Worm (Caenorhabditis elegans): ENCODE results near the gene T27E7.3.
"Not testable (repeated sequence)": the region's sequence is repeated elsewhere in the genome, so short reads cannot be mapped to it uniquely, and the experiment has no call there.

DNA sequence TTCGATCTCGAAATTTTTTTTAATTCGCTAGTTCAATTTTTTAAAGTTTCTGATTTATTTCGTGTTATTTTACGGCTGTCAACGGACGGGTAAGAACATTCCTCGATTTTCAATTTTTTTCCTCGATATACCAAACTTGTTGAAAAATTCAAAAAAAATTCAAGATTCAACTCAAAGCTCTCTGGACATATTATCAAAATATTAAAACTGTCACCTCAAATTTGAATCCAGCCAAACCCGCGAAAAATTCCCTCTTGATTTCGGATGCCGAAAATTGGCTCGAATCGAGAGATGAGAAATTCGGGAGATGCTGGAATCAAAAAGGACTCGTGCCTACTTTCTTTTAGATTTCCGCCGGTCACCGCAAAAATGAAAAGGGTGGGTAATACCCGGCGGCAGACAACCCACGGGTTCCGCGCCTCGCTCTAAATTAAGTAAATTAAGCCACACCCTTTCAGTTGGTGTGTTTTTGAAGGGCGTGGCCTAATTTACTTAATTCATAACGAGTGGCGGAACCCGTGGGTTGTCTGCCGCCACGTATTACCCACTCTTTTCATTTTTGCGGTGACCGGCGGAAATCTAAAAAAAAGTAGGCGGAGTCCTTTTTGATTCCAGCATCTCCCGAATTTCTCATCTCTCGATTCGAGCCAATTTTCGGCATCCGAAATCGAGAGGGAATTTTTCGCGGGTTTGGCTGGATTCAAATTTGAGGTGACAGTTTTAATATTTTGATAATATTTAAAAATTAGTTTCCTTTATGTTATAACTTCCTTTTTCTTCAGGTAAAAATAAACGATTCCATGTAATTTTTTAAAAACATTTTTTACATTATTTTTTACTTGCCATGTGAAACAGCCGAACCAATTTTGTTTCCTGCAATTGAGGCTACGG is 3.3 kb upstream of the T27E7.3 start:
- TF ChIP-seq T26A5.8 (tag; optimal IDR thresholded peaks at IDR 0.05); nhr-90 (tag; optimal IDR thresholded peaks at IDR 0.05); somi-1 (GFP tag; optimal IDR thresholded peaks at IDR 0.05); nhr-80 (tag; optimal IDR thresholded peaks at IDR 0.05): not testable (repeated sequence)

Measured in whole organism, young adult.